Fruit fly (Drosophila melanogaster): ENCODE data around the gene CG1421.
A peak's percentile ranks its signal among the peaks of the same experiment; 100 is the strongest.

Gene CG1421

DNA sequence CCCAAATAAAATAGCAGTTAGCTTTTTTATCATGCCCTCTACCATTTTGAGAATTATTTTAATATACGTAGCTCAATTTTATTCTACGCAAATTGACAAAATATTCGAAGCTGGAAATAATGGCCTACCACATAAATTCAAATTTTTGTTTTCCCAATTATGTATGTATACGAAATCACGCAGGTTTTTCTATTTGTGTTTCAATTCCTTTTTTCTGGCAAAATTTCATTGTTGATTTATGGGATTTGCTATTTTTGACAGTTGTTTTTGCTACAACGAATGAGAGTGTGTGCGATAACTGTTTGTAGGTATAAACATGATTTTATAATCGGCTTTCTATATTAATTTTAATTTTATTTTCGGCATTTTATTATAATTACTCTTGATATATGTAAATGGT lies 12.5 kb downstream of the CG1421 start, which contains the start of gene CG31600:
TSS of gene CG31600 (minus strand) at position 101 of the 400 bp plus-strand sequence.
- TF ChIP-seq OdsH (GFP tag; optimal IDR thresholded peaks at IDR 0.05), result no peak
- TF ChIP-seq h (GFP tag; optimal IDR thresholded peaks at IDR 0.05), result no peak
- no peak for TF ChIP-seq Myc (optimal IDR thresholded peaks at IDR 0.05)
- no peak for TF ChIP-seq ey (GFP tag; optimal IDR thresholded peaks at IDR 0.05)
- TF ChIP-seq fru (GFP tag; optimal IDR thresholded peaks at IDR 0.05), result no peak
- TF ChIP-seq rgr (GFP tag; optimal IDR thresholded peaks at IDR 0.05), result no peak
- no peak for TF ChIP-seq sv (GFP tag; optimal IDR thresholded peaks at IDR 0.05)
- TF ChIP-seq lola (GFP tag; optimal IDR thresholded peaks at IDR 0.05), result no peak
- TF ChIP-seq psq (GFP tag; optimal IDR thresholded peaks at IDR 0.05), result no peak
- no peak for TF ChIP-seq woc (GFP tag; optimal IDR thresholded peaks at IDR 0.05)
- no peak for TF ChIP-seq Dfd (GFP tag; optimal IDR thresholded peaks at IDR 0.05)
- no peak for TF ChIP-seq CG9705 (GFP tag; optimal IDR thresholded peaks at IDR 0.05)
- TF ChIP-seq Vsx2 (GFP tag; optimal IDR thresholded peaks at IDR 0.05; ENCODE audit: partially characterized antibody), result no peak

DNA sequence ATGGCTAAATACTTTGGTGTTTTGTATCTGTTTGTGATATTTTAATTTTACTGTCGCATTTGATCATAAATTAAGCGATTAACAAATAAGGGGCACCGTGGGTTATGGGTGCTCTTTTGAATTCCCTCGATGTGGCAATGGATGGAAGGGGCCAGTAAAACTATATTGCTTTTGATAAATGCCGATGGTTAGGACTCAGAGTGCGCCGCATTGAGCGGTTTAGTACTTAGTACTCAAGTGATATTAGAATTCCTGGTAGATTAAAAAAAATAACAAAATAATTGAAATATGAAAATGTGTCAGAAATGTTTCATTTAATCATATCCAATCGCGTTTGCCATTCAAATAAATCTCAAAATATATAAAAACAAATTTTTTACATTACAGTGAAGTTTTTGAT lies 13.2 kb downstream of the CG1421 start, which contains the start of gene CG11634:
TSS of gene CG11634 (plus strand) at position 301 of the 400 bp plus-strand sequence.
- TF ChIP-seq Abd-B (GFP tag; optimal IDR thresholded peaks at IDR 0.05), result no peak

DNA sequence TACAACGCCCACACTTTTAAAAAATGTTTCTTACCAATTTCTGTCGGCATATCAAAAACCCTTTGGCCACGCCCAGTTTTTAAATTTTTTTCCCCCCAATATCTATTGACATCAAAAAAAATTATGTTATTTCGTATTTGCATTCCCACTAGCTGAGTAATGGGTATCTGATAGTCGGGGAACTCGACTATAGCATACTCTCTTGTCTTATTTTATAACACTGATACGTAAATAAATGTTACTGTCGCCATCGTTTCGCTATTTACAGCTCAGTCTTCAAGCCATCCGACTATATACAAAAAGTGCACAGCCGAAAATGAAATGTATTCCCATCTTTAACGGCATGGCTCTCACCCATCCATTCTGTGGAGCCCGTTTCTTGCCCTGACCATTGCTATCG lies 20.5 kb downstream of the CG1421 start:
- TF ChIP-seq CrebA (GFP tag; optimal IDR thresholded peaks at IDR 0.05; ENCODE audit: borderline replicate concordance) (no peak), dl (GFP tag; optimal IDR thresholded peaks at IDR 0.05; ENCODE audit: insufficient read depth in 1 of 2, partially characterized antibody in 2 of 2) (no peak), sage (GFP tag; optimal IDR thresholded peaks at IDR 0.05) (no peak), GATAd (GFP tag; optimal IDR thresholded peaks at IDR 0.05) (no peak), h (GFP tag; optimal IDR thresholded peaks at IDR 0.05) (no peak), Vsx2 (GFP tag; optimal IDR thresholded peaks at IDR 0.05; ENCODE audit: partially characterized antibody) (no peak), lola (GFP tag; optimal IDR thresholded peaks at IDR 0.05) (no peak), Rel (GFP tag; optimal IDR thresholded peaks at IDR 0.05) (no peak), Rel (tag; optimal IDR thresholded peaks at IDR 0.05) (no peak), psq (GFP tag; optimal IDR thresholded peaks at IDR 0.05) (no peak), usp (GFP tag; optimal IDR thresholded peaks at IDR 0.05) (no peak), dsf (GFP tag; optimal IDR thresholded peaks at IDR 0.05; ENCODE audit: borderline replicate concordance) (no peak), brk (GFP tag; optimal IDR thresholded peaks at IDR 0.05) (no peak), Jra (GFP tag; optimal IDR thresholded peaks at IDR 0.05) (no peak)

DNA sequence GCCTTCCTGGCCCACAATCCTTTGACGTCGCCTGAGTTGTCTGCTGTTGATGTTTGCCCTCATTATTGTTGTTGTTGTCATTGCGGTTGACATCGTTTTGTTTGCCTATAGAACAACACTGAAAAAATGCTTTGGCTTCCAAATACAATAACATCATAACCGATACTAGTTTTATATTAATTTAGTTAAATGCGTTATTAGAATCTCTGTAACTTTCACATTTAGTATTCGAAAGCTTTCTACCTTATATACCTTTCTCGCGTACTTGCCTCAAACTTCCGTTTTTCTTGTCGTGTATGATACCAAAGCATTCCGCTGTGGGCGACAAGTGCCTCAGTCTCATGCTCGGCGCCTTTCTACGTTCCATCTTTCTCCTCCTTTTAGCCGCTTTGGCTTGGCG lies 30.7 kb downstream of the CG1421 start:
- no peak for TF ChIP-seq tai (GFP tag; optimal IDR thresholded peaks at IDR 0.05)
- TF ChIP-seq Hr78 (GFP tag; optimal IDR thresholded peaks at IDR 0.05), result no peak
- TF ChIP-seq Vsx2 (GFP tag; optimal IDR thresholded peaks at IDR 0.05; ENCODE audit: partially characterized antibody), result no peak
- no peak for TF ChIP-seq Mio (GFP tag; optimal IDR thresholded peaks at IDR 0.05)
- TF ChIP-seq Jra (GFP tag; optimal IDR thresholded peaks at IDR 0.05), result no peak
- TF ChIP-seq Dif (GFP tag; optimal IDR thresholded peaks at IDR 0.05; ENCODE audit: partially characterized antibody), result no peak
- peak; percentile 16 for TF ChIP-seq ey (GFP tag; optimal IDR thresholded peaks at IDR 0.05)
- TF ChIP-seq dl (GFP tag; optimal IDR thresholded peaks at IDR 0.05; ENCODE audit: insufficient read depth in 1 of 2, partially characterized antibody in 2 of 2), result no peak
- no peak for TF ChIP-seq brk (GFP tag; optimal IDR thresholded peaks at IDR 0.05)
- TF ChIP-seq fru (GFP tag; optimal IDR thresholded peaks at IDR 0.05), result peak; percentile 13
- TF ChIP-seq h (GFP tag; optimal IDR thresholded peaks at IDR 0.05), result peak; percentile 26
- peak in 1 of 2 experiments; percentile 23 for TF ChIP-seq foxo (GFP tag; optimal IDR thresholded peaks at IDR 0.05)
- TF ChIP-seq dsf (GFP tag; optimal IDR thresholded peaks at IDR 0.05; ENCODE audit: borderline replicate concordance), result no peak
- TF ChIP-seq Sp1 (GFP tag; optimal IDR thresholded peaks at IDR 0.05), result no peak
- TF ChIP-seq pan (optimal IDR thresholded peaks at IDR 0.05), result no peak
- no peak for TF ChIP-seq jim (GFP tag; optimal IDR thresholded peaks at IDR 0.05)
- TF ChIP-seq HLH106 (tag; optimal IDR thresholded peaks at IDR 0.05), result peak; percentile 23
- TF ChIP-seq dmrt93B (GFP tag; optimal IDR thresholded peaks at IDR 0.05), result no peak
- no peak for TF ChIP-seq usp (GFP tag; optimal IDR thresholded peaks at IDR 0.05)
- no peak for TF ChIP-seq psq (GFP tag; optimal IDR thresholded peaks at IDR 0.05)

Data from whole organism, wandering third instar larva.